Worm (Caenorhabditis elegans) whole organism, young adult: Measurements from ENCODE around the gene K08E4.8.

ENCODE experiments used
- F10E7.11 ChIP-seq: sonication (generic microtip); optimal IDR thresholded peaks from 2 replicates; lab custom pipeline; 2017; ENCODE audit warnings: mild to moderate bottlenecking, missing genetic modification characterization, moderate library complexity, missing compliant biosample characterization
- F23B12.7 ChIP-seq: sonication (generic microtip); optimal IDR thresholded peaks from 2 replicates; lab custom pipeline; 2017; ENCODE audit warnings: missing genetic modification characterization, mild to moderate bottlenecking, missing compliant biosample characterization, antibody characterized with exemption, moderate library complexity; ENCODE audit not compliant: insufficient read depth
- Y56A3A.18 ChIP-seq: fragments of 200-800 bp; sonication (Bioruptor generic); IDR thresholded peaks from 2 replicates; pipeline ENCODE4 v1.3.6; 2022; ENCODE audit warnings: missing genetic modification reagents, missing genetic modification characterization, missing compliant biosample characterization
- egrh-3 ChIP-seq: fragments of 200-800 bp; sonication (Bioruptor generic); IDR thresholded peaks from 2 replicates; pipeline ENCODE4 v1.3.6; 2022; ENCODE audit warnings: missing genetic modification reagents, missing genetic modification characterization, missing compliant biosample characterization
- ets-4 ChIP-seq: fragments of 200-800 bp; sonication (Bioruptor generic); optimal IDR thresholded peaks from 2 replicates; lab custom pipeline; 2018; ENCODE audit warnings: mild to moderate bottlenecking, missing genetic modification characterization, missing compliant biosample characterization
- hlh-12 ChIP-seq: sonication (generic microtip); optimal IDR thresholded peaks from 2 replicates; lab custom pipeline; 2016; ENCODE audit warnings: missing genetic modification characterization, missing compliant biosample characterization
- nfya-2 ChIP-seq: fragments of 200-800 bp; sonication (Bioruptor generic); IDR thresholded peaks from 2 replicates; pipeline ENCODE4 v1.3.6; 2022; ENCODE audit warnings: missing genetic modification reagents, missing genetic modification characterization, missing compliant biosample characterization
- ztf-22 ChIP-seq: fragments of 200-800 bp; sonication (Bioruptor generic); optimal IDR thresholded peaks from 2 replicates; lab custom pipeline; 2018; ENCODE audit warnings: mild to moderate bottlenecking, missing genetic modification characterization, moderate library complexity, missing compliant biosample characterization

ce11 chrIV:12096479-12096878, 35.4 kb upstream of the K08E4.8 start, which contains the start of gene mon-2:
- no peak for TF ChIP-seq F23B12.7 (tag; lab: Kevin White, UChicago)
- no peak for TF ChIP-seq hlh-12 (tag; lab: Kevin White, UChicago)
- TF ChIP-seq nfya-2 (GFP tag; lab: Robert Waterston, UW) = no peak
- no peak for TF ChIP-seq ets-4 (GFP tag; lab: Kevin White, UChicago)
- no peak for TF ChIP-seq F10E7.11 (tag; lab: Kevin White, UChicago)
- no peak for TF ChIP-seq ztf-22
- TF ChIP-seq Y56A3A.18 (GFP tag; lab: Robert Waterston, UW) = no peak
- TF ChIP-seq egrh-3 (GFP tag; lab: Robert Waterston, UW) = no peak
